Fruit fly (Drosophila melanogaster) Kc167 (cell line): ENCODE measurements around the gene Fer3HCH.

ENCODE experiments used
- Myc ChIP-seq: fragments of >200 bp; optimal IDR thresholded peaks from 2 replicates; lab custom pipeline; 2017; ENCODE audit warnings: missing external identifiers
- Sin3A ChIP-seq: fragments of >200 bp; optimal IDR thresholded peaks from 2 replicates; lab custom pipeline; 2018; ENCODE audit warnings: missing external identifiers
- h ChIP-seq: fragments of >200 bp; optimal IDR thresholded peaks from 3 replicates; lab custom pipeline; 2018; ENCODE audit warnings: missing external identifiers
- insv ChIP-seq: fragments of >200 bp; optimal IDR thresholded peaks from 3 replicates; lab custom pipeline; 2018; ENCODE audit warnings: missing external identifiers
- psq ChIP-seq: fragments of >200 bp; optimal IDR thresholded peaks from 2 replicates; lab custom pipeline; 2017; ENCODE audit warnings: missing external identifiers
- ttk ChIP-seq: sonication (Bioruptor generic); optimal IDR thresholded peaks from 2 replicates; lab custom pipeline; 2017; ENCODE audit warnings: missing external identifiers

The Fer3HCH gene

DNA sequence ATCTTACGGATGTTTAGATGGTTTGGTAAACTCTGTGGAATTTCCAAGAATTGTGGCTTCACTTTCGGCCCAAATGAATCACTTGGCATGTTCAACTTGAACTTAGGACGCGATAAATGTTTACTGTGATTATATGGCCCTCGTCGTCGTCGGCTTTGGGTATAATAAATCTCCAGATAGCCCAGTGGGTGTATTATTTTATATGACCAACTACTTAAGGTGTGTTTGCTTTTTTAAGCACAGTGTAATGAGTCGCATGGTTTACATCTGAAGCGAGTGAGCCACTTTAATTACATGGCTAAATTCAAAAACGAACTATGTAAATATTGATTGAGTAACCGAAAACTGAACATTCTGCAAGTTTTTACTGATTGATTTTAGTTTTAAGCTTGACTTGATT is 2.8 kb downstream of the Fer3HCH start:
- TF ChIP-seq ttk (lab: Kevin White, UChicago) (no peak), h (lab: Kevin White, UChicago) (no peak), Myc (lab: Kevin White, UChicago) (no peak), Sin3A (no peak), insv (lab: Kevin White, UChicago) (no peak), psq (lab: Kevin White, UChicago) (no peak)

DNA sequence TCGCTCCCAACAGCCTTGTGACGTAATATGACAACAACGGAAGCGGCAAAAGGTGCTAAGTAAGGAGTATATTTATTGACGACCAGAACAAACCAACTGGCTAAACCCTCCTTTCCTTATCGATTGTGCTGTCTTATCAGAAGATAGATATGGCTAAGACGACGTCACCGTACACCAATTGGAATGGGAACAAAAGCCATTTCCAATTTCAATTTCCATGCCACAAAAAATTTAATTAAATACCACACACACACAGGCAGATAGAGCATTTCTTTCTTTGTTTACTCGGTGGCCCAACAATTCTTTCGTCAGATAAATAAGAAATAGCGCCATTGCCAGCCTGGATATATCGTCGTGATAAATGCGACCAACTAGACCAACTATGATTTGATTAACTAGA is 3.4 kb downstream of the Fer3HCH start:
- TF ChIP-seq insv (lab: Kevin White, UChicago) (no peak), ttk (lab: Kevin White, UChicago) (no peak), h (lab: Kevin White, UChicago) (no peak), Myc (lab: Kevin White, UChicago) (no peak), Sin3A (no peak), psq (lab: Kevin White, UChicago) (no peak)

DNA sequence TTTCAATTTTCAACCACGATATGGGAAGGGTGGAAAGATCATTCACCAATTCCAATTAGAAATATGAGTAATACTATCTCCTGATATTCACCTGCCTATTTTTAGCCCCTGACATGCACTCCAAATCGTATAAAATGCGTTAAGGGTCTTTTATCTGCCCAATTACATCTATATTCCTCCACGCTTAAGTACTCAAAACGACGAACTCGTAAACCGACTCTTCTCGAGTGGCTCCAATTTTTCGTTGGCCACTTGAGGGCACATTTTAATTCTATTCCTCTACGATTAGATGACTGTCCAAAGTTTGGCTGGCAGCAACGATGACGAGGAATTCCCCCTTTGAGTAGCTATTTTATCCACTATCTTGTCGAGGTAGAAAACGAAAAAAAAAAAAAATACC is 6.2 kb downstream of the Fer3HCH start:
- TF ChIP-seq insv (lab: Kevin White, UChicago) (no peak), Myc (lab: Kevin White, UChicago) (no peak), psq (lab: Kevin White, UChicago) (no peak), Sin3A (no peak), ttk (lab: Kevin White, UChicago) (no peak)

dm6 chrX:13099919-13100318 is 8.1 kb downstream of the Fer3HCH start:
- TF ChIP-seq Myc (lab: Kevin White, UChicago) = no peak
- TF ChIP-seq ttk (lab: Kevin White, UChicago) = no peak
- TF ChIP-seq psq (lab: Kevin White, UChicago) = no peak
- no peak for TF ChIP-seq insv (lab: Kevin White, UChicago)
- TF ChIP-seq h (lab: Kevin White, UChicago) = no peak
- TF ChIP-seq Sin3A = no peak

DNA sequence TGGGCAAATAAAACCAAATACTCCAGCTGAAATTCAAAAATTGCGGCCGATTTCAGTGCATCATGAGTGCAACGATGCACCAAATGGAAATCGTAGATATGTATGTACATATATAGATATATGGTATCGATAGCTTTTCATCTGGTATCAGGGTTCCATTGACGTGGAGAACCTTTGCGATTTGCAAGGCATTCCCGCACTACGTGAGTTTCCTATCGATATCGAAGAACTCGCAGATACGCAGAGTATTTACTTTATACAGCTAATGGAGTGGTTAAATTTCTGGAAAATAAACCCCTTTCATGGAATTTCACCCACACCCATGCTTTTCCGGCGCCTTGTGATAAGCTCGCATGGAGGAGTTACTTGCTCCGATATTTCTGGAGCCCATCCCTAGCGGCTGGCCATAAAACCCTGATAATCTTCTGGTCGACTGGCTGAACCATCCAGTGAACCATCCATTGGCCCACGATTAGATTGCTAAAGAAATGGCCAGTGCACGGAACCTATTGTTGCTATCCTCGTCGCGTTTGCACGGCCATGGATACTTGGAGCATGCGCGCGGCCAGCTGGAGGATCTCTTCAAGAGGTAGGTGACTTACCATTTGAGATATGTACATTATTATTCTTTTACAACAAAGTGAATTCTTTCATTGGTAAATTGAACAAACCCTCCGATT is 13.8 kb downstream of the Fer3HCH start, which contains the start of gene CG2200:
Gene CG2200, plus strand, starts transcription at position 215 of the 680 bp plus-strand sequence.
- TF ChIP-seq Myc (lab: Kevin White, UChicago) (no peak), insv (lab: Kevin White, UChicago) (no peak), psq (lab: Kevin White, UChicago) (no peak), h (lab: Kevin White, UChicago) (no peak), Sin3A (no peak), ttk (lab: Kevin White, UChicago) (no peak)

DNA sequence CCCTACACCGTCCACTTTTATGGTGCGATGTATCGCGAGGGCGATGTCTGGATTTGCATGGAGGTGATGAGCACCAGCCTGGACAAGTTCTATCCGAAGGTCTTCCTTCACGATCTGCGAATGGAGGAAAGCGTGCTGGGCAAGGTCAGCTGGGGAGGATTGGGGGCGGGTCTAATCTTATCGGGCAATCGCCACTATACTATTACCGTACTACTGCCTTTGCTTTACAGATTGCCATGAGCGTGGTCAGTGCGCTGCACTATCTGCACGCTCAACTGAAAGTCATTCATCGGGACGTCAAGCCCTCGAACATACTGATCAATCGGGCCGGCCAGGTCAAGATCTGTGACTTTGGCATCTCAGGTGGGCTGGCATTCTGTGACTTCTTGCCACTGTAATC is 16.1 kb downstream of the Fer3HCH start:
- no peak for TF ChIP-seq psq (lab: Kevin White, UChicago)
- TF ChIP-seq Myc (lab: Kevin White, UChicago) = no peak
- no peak for TF ChIP-seq ttk (lab: Kevin White, UChicago)

- TF ChIP-seq h (lab: Kevin White, UChicago) = no peak
- TF ChIP-seq psq (lab: Kevin White, UChicago) = no peak
- no peak for TF ChIP-seq insv (lab: Kevin White, UChicago)
- TF ChIP-seq Myc (lab: Kevin White, UChicago) = no peak
- TF ChIP-seq ttk (lab: Kevin White, UChicago) = no peak
- no peak for TF ChIP-seq Sin3A
These were observed 17.2 kb downstream of the Fer3HCH start, which contains the start of gene lic for dm6 chrX:13090656-13091261. lic (plus strand) TSS chrX:13091145.

dm6 chrX:13089920-13090655 is 17.9 kb downstream of the Fer3HCH start, which contains the start of gene hep:
hep (minus strand) TSS chrX:13090434.
- TF ChIP-seq Myc (lab: Kevin White, UChicago) = no peak

- TF ChIP-seq h (lab: Kevin White, UChicago) = no peak
- TF ChIP-seq insv (lab: Kevin White, UChicago) = no peak
- no peak for TF ChIP-seq Myc (lab: Kevin White, UChicago)
- TF ChIP-seq psq (lab: Kevin White, UChicago) = no peak
- no peak for TF ChIP-seq ttk (lab: Kevin White, UChicago)
- TF ChIP-seq Sin3A = no peak
These were observed 18.6 kb downstream of the Fer3HCH start for dm6 chrX:13089375-13089774.

dm6 chrX:13088025-13088805 is 19.8 kb downstream of the Fer3HCH start:
- TF ChIP-seq insv (lab: Kevin White, UChicago) (no peak), Myc (lab: Kevin White, UChicago) (no peak)

dm6 chrX:13087333-13087828 is 20.6 kb downstream of the Fer3HCH start:
- TF ChIP-seq ttk (lab: Kevin White, UChicago) (no peak), Myc (lab: Kevin White, UChicago) (no peak), psq (lab: Kevin White, UChicago) (no peak), h (lab: Kevin White, UChicago) (no peak), insv (lab: Kevin White, UChicago) (no peak), Sin3A (no peak)
